Fruit fly (Drosophila melanogaster) whole organism, prepupa: ENCODE data around the gene CG14573.

Experiments
- CG3032 ChIP-seq: fragments of 200-800 bp; optimal IDR thresholded peaks from 2 replicates; lab custom pipeline; 2019; ENCODE audit warnings: missing biosample characterization, mild to moderate bottlenecking, missing genetic modification characterization, moderate library complexity
- Gug ChIP-seq: fragments of 200-800 bp; sonication (Bioruptor generic); IDR thresholded peaks from 2 replicates; pipeline ENCODE4 v1.3.6; 2022; ENCODE audit warnings: missing biosample characterization, missing genetic modification characterization
- Hr38 ChIP-seq: sonication (Bioruptor generic); optimal IDR thresholded peaks from 2 replicates; lab custom pipeline; 2016; ENCODE audit warnings: missing biosample characterization, missing genetic modification characterization
- Lpt ChIP-seq: fragments of 200-800 bp; sonication (Bioruptor generic); optimal IDR thresholded peaks from 3 replicates; lab custom pipeline; 2016; ENCODE audit warnings: missing biosample characterization, missing genetic modification characterization
- fd59A ChIP-seq: fragments of 200-800 bp; sonication (Bioruptor generic); optimal IDR thresholded peaks from 2 replicates; lab custom pipeline; 2017; ENCODE audit warnings: missing biosample characterization, mild to moderate bottlenecking, missing genetic modification characterization, missing genetic modification reagents

DNA sequence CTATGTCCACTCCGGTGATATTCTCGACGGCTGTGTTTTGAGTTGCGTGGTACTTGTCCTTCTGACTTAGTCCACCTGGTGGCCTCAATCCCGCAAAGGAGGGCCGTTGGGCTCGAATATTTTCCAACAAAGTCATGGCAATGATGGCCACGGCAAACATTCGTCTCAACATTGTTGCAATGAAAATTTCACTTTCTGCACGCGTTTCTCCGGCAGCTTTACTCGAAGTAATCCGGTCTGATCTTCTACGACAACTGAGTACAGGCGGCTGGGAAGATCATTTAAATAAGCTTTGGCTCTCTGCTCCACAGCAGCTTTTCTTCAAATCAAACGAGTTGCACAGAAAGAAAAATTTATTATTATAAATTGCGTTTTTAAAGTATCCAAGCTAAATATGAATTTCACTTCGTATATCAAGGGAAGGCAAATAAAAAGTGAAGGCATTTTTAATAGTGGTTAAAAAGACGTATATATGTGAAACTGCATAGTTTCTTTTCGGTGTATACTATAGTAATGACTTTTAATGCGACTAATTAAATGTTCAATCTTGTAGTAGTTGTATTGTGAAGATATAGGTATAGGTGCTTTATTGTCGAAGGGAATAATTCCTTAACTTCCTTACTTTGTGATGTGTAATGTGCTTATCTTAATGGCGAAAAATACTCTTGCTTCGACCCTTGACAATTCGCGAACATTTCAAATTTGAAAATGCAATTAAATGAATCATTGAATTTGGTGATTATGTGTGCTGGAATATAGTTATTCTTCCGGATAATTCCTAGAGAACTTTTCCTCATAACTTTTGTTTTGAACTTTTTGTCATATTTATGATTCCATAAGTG lies 4.5 kb downstream of the CG14573 start, which contains the start of gene CG14567:
- TF ChIP-seq Lpt (peak; percentile 12), fd59A (GFP tag; lab: Kevin White, UChicago) (no peak), CG3032 (peak; percentile 34), Hr38 (GFP tag; lab: Kevin White, UChicago) (no peak), Gug (GFP tag; lab: Robert Waterston, UW) (peak; percentile 55; the same call in 1 of the 2 replicates)
